Worm (Caenorhabditis elegans) whole organism, young adult: ENCODE measurements around the gene nhr-139.

ENCODE experiments used
- ceh-58 ChIP-seq: fragments of 200-800 bp; sonication (Bioruptor generic); IDR thresholded peaks from 2 replicates; pipeline ENCODE4 v1.3.6; 2022; ENCODE audit warnings: missing genetic modification characterization, missing compliant biosample characterization
- nfya-1 ChIP-seq: sonication (generic microtip); optimal IDR thresholded peaks from 2 replicates; lab custom pipeline; 2017; ENCODE audit warnings: antibody characterized with exemption, missing compliant biosample characterization, missing genetic modification characterization, borderline replicate concordance; ENCODE audit not compliant: insufficient read depth

- TF ChIP-seq nfya-1 (no peak), ceh-58 (no peak)
Observed at ce11 chrV:6948225-6948624, 39.3 kb downstream of the nhr-139 start, which contains the start of gene Y57E12B.1.
